Fruit fly (Drosophila melanogaster): ENCODE measurements around the gene CG2246.

CG2246 gene

DNA sequence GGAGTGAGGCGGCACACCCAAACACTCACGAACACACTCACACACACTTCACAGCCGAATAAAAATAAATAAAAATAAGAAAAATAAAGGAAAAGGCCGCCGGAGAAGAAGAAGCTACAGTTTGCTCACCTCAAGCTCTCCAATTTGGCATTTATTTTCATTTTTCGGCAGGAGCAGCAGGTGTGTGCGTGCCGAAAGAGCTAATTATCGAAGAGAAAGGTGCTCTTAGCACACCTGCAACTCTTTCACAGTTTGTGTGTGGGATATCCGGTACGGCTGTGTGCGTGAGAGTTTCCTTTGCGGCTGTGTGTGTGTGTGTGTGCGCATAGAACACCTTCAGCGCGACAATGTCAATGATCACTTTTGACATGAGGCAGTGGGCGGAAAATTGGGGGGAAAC lies 56.3 kb downstream of the CG2246 start:
- TF ChIP-seq CG4496 (GFP tag; IDR thresholded peaks at IDR 0.05) (no peak), CG32121 (GFP tag; IDR thresholded peaks at IDR 0.05) (no peak), CG34367 (tag; optimal IDR thresholded peaks at IDR 0.05) (no peak), Pif1A (GFP tag; optimal IDR thresholded peaks at IDR 0.05) (no peak), EcR (GFP tag; optimal IDR thresholded peaks at IDR 0.05) (no peak), CG15710 (tag; optimal IDR thresholded peaks at IDR 0.05) (no peak), fd96Ca (GFP tag; IDR thresholded peaks at IDR 0.05) (no peak), Ets98B (GFP tag; IDR thresholded peaks at IDR 0.05) (no peak), CG8301 (tag; optimal IDR thresholded peaks at IDR 0.05) (no peak), CG9948 (tag; optimal IDR thresholded peaks at IDR 0.05) (no peak), CG12605 (GFP tag; IDR thresholded peaks at IDR 0.05) (no peak), CG8159 (tag; optimal IDR thresholded peaks at IDR 0.05) (no peak)

Measured in whole organism, pupa.